Fruit fly (Drosophila melanogaster): ENCODE results near the gene Cpr64Aa.

The Cpr64Aa gene

DNA sequence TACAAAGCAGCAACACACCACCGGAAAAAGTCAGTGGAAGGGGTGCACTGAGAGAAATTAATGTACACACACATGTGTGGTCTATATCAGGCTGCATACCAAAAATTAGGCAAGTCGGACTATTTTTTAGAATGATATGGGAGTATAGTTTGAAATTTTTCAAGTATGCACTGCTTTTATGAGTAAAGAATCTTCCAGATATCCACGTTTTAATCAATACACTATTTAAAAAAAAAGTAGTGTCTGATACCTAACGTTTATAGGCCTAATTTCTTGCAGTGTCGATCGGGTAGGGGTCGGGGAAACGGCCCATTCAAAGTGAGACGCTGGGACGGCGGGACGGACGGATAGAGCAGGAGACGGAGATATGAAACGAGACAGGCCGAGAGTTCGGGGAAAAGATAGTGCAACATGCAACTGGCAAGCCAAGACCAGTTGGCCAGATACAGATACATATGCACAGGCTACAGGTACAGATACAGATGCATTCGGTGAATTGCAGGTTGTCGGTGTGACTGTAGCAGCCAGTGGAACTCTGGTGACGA lies 21.5 kb upstream of the Cpr64Aa start (continued):
- TF ChIP-seq ac (GFP tag; optimal IDR thresholded peaks at IDR 0.05) (peak; percentile 96), dpn (GFP tag; optimal IDR thresholded peaks at IDR 0.05) (peak; percentile 91 to 93), ase (GFP tag; IDR thresholded peaks at IDR 0.05) (peak; percentile 88; the same call in 2 of the 3 replicates), her (GFP tag; optimal IDR thresholded peaks at IDR 0.05) (peak; percentile 79), Dad (GFP tag; optimal IDR thresholded peaks at IDR 0.05) (peak; percentile 91), CG7357 (GFP tag; IDR thresholded peaks at IDR 0.05) (peak; percentile 83), Med (GFP tag) (peak; percentile 97), CG2129 (GFP tag; IDR thresholded peaks at IDR 0.05; ENCODE audit: partially characterized antibody) (no peak), chinmo (GFP tag; IDR thresholded peaks at IDR 0.05; ENCODE audit: partially characterized antibody) (no peak), tin (GFP tag; optimal IDR thresholded peaks at IDR 0.05) (peak; percentile 94), Nf-YA (GFP tag; IDR thresholded peaks at IDR 0.05) (peak; percentile 75), Dip3 (GFP tag; optimal IDR thresholded peaks at IDR 0.05) (peak; percentile 54), dmrt11E (tag; optimal IDR thresholded peaks at IDR 0.05) (peak; percentile 98), CG12744 (GFP tag; optimal IDR thresholded peaks at IDR 0.05) (peak; percentile 84), ab (GFP tag; optimal IDR thresholded peaks at IDR 0.05) (peak; percentile 78), CG8765 (GFP tag; IDR thresholded peaks at IDR 0.05) (peak; percentile 87), CG10654 (GFP tag; optimal IDR thresholded peaks at IDR 0.05) (peak; percentile 91), CG4282 (GFP tag; optimal IDR thresholded peaks at IDR 0.05) (peak; percentile 72), dysf (GFP tag; IDR thresholded peaks at IDR 0.05) (peak; percentile 90), eyg (GFP tag; optimal IDR thresholded peaks at IDR 0.05) (peak; percentile 76), ato (GFP tag; IDR thresholded peaks at IDR 0.05; ENCODE audit: partially characterized antibody) (no peak), Kr (GFP tag; optimal IDR thresholded peaks at IDR 0.05) (peak; percentile 96), CG2678 (tag; optimal IDR thresholded peaks at IDR 0.05) (peak; percentile 94), CG1602 (GFP tag; optimal IDR thresholded peaks at IDR 0.05) (peak; percentile 93), CG17829 (tag; optimal IDR thresholded peaks at IDR 0.05) (peak; percentile 97), CG10274 (GFP tag; optimal IDR thresholded peaks at IDR 0.05) (peak; percentile 75), CG17385 (GFP tag; optimal IDR thresholded peaks at IDR 0.05) (peak; percentile 86), Sry-δ (GFP tag; optimal IDR thresholded peaks at IDR 0.05) (peak; percentile 57), croc (GFP tag; conservative IDR thresholded peaks at IDR 0.05) (peak; percentile 95), CG17328 (GFP tag; IDR thresholded peaks at IDR 0.05) (peak; percentile 92), wdn (GFP tag; IDR thresholded peaks at IDR 0.05) (no peak), CG17361 (GFP tag; IDR thresholded peaks at IDR 0.05) (peak; percentile 97), kni (GFP tag; optimal IDR thresholded peaks at IDR 0.05) (peak; percentile 93), gsb (GFP tag; IDR thresholded peaks at IDR 0.05) (0 out of 2 replicates have a peak, but pooled peaks have one; percentile 36), CG4820 (GFP tag; optimal IDR thresholded peaks at IDR 0.05) (peak; percentile 96), CG2889 (GFP tag; IDR thresholded peaks at IDR 0.05) (peak; percentile 70; the same call in 2 of the 3 replicates), CG2202 (tag; optimal IDR thresholded peaks at IDR 0.05) (peak; percentile 95), CG10959 (GFP tag; IDR thresholded peaks at IDR 0.05) (peak; percentile 95), CG31365 (tag; optimal IDR thresholded peaks at IDR 0.05) (peak; percentile 74), zen (tag; optimal IDR thresholded peaks at IDR 0.05) (peak; percentile 99), fd64A (GFP tag; optimal IDR thresholded peaks at IDR 0.05) (peak; percentile 84), ssp (GFP tag; IDR thresholded peaks at IDR 0.05) (peak; percentile 82), esg (GFP tag; conservative IDR thresholded peaks at IDR 0.05) (peak; percentile 89), CG8089 (GFP tag; optimal IDR thresholded peaks at IDR 0.05) (peak; percentile 94), CG1832 (GFP tag; optimal IDR thresholded peaks at IDR 0.05) (no peak), hb (GFP tag; IDR thresholded peaks at IDR 0.05; ENCODE audit: partially characterized antibody) (no peak), B-H1 (GFP tag; IDR thresholded peaks at IDR 0.05) (peak; percentile 69), CG5180 (GFP tag; optimal IDR thresholded peaks at IDR 0.05) (peak; percentile 85), Dip2 (GFP tag; IDR thresholded peaks at IDR 0.05) (no peak), CrebB (tag; optimal IDR thresholded peaks at IDR 0.05) (peak; percentile 83), Xrp1 (GFP tag; IDR thresholded peaks at IDR 0.05) (peak; percentile 97)

Measured in whole organism, embryonic.